Worm (Caenorhabditis elegans): Measurements from ENCODE around the gene B0035.22.

- TF ChIP-seq unc-39 (tag; optimal IDR thresholded peaks at IDR 0.05), result no peak
- TF ChIP-seq nhr-76 (tag; optimal IDR thresholded peaks at IDR 0.05), result no peak
- TF ChIP-seq pha-4 (tag; optimal IDR thresholded peaks at IDR 0.05), result no peak
- no peak for TF ChIP-seq unc-120 (tag; optimal IDR thresholded peaks at IDR 0.05; ENCODE audit: poor library complexity, severe bottlenecking)
- TF ChIP-seq nhr-12 (tag; optimal IDR thresholded peaks at IDR 0.05), result no peak
- no peak for TF ChIP-seq nhr-237 (tag; optimal IDR thresholded peaks at IDR 0.05)
- no peak for TF ChIP-seq M03D4.4 (tag; optimal IDR thresholded peaks at IDR 0.05)
- no peak for TF ChIP-seq sptf-1 (tag; optimal IDR thresholded peaks at IDR 0.05)
- no peak for TF ChIP-seq mep-1 (tag; optimal IDR thresholded peaks at IDR 0.05)
- TF ChIP-seq unc-62 (GFP tag; optimal IDR thresholded peaks at IDR 0.05), result no peak
- TF ChIP-seq snpc-4 (tag; optimal IDR thresholded peaks at IDR 0.05), result no peak
- no peak for TF ChIP-seq elt-3 (tag; optimal IDR thresholded peaks at IDR 0.05)
Observed at ce11 chrIV:11337021-11337420, 22.1 kb downstream of the B0035.22 start, which contains the start of gene F54E12.2.

Data from whole organism, mixed stage, embryonic.